Fruit fly (Drosophila melanogaster): ENCODE measurements around the gene Dus4.

Gene Dus4

DNA sequence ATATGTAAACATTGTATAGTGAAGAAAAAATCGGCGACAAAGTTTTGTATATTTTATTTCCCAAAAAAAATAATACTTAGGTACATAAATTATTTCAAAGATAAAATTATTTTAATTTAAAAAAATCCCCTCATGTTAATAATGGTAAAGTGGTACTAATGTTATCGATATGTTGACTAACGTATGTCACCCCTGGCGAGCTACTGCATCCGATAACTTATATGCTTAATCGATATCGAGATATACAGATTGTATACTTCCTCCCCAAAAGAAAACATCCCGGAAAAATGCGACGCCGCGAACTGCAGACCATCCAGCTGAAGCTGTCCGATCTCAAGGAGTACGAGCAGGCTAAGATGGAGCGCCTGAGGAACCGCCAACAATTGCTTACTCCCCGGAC lies 1.6 kb downstream of the Dus4 start, which contains the start of gene CG17343 (continued):
- TF ChIP-seq CG8478 (optimal IDR thresholded peaks at IDR 0.05): no peak
- no peak for TF ChIP-seq gro (GFP tag; optimal IDR thresholded peaks at IDR 0.05)
- no peak for TF ChIP-seq Hr3 (GFP tag; optimal IDR thresholded peaks at IDR 0.05)
- no peak for TF ChIP-seq org-1 (GFP tag; optimal IDR thresholded peaks at IDR 0.05)
- TF ChIP-seq CG6813 (GFP tag; optimal IDR thresholded peaks at IDR 0.05): no peak
- TF ChIP-seq slou (GFP tag; optimal IDR thresholded peaks at IDR 0.05): no peak
- TF ChIP-seq CG10147 (GFP tag; optimal IDR thresholded peaks at IDR 0.05): no peak
- TF ChIP-seq CG4820 (GFP tag; optimal IDR thresholded peaks at IDR 0.05): no peak
- TF ChIP-seq CG11723 (GFP tag; optimal IDR thresholded peaks at IDR 0.05): no peak
- TF ChIP-seq CG2889 (GFP tag; IDR thresholded peaks at IDR 0.05): no peak
- TF ChIP-seq eve (GFP tag; optimal IDR thresholded peaks at IDR 0.05): no peak
- no peak for TF ChIP-seq E2f1 (GFP tag; IDR thresholded peaks at IDR 0.05)
- TF ChIP-seq Gsc (GFP tag; IDR thresholded peaks at IDR 0.05): no peak
- no peak for TF ChIP-seq CG15011 (GFP tag; optimal IDR thresholded peaks at IDR 0.05)
- no peak for TF ChIP-seq repo (GFP tag; optimal IDR thresholded peaks at IDR 0.05)
- no peak for TF ChIP-seq ham (GFP tag; IDR thresholded peaks at IDR 0.05)
- TF ChIP-seq CG1602 (GFP tag; optimal IDR thresholded peaks at IDR 0.05): no peak
- TF ChIP-seq slp2 (GFP tag; optimal IDR thresholded peaks at IDR 0.05): no peak
- no peak for TF ChIP-seq CG7987 (GFP tag; optimal IDR thresholded peaks at IDR 0.05)
- no peak for TF ChIP-seq gsb-n (tag; optimal IDR thresholded peaks at IDR 0.05)
- TF ChIP-seq CG10274 (GFP tag; optimal IDR thresholded peaks at IDR 0.05): no peak
- no peak for TF ChIP-seq CG2120 (GFP tag; optimal IDR thresholded peaks at IDR 0.05)
- peak; percentile 77 for TF ChIP-seq Doc3 (GFP tag; IDR thresholded peaks at IDR 0.05; ENCODE audit: partially characterized antibody)
- no peak for TF ChIP-seq CG3838 (GFP tag; optimal IDR thresholded peaks at IDR 0.05)
- TF ChIP-seq CG9876 (GFP tag; optimal IDR thresholded peaks at IDR 0.05): no peak
- peak; percentile 40 for TF ChIP-seq Med (GFP tag)
- peak; percentile 86 for TF ChIP-seq amos (GFP tag; IDR thresholded peaks at IDR 0.05; ENCODE audit: partially characterized antibody)
- no peak for TF ChIP-seq CG6654 (GFP tag; optimal IDR thresholded peaks at IDR 0.05)
- TF ChIP-seq nerfin-2 (GFP tag; IDR thresholded peaks at IDR 0.05; ENCODE audit: partially characterized antibody): peak; percentile 98
- no peak for TF ChIP-seq vfl (GFP tag; optimal IDR thresholded peaks at IDR 0.05)
- peak; percentile 81 for TF ChIP-seq inv (GFP tag; IDR thresholded peaks at IDR 0.05; ENCODE audit: partially characterized antibody)
- TF ChIP-seq zen2 (GFP tag; IDR thresholded peaks at IDR 0.05; ENCODE audit: partially characterized antibody): peak; percentile 98
- no peak for TF ChIP-seq lmd (GFP tag; IDR thresholded peaks at IDR 0.05)
- TF ChIP-seq cwo (GFP tag; optimal IDR thresholded peaks at IDR 0.05): no peak
- peak; percentile 48; the same call in 1 of the 2 replicates for TF ChIP-seq CG42726 (GFP tag; IDR thresholded peaks at IDR 0.05; ENCODE audit: partially characterized antibody)
- no peak for TF ChIP-seq CG18262 (tag; optimal IDR thresholded peaks at IDR 0.05)
- TF ChIP-seq Kr (GFP tag; optimal IDR thresholded peaks at IDR 0.05): no peak
- peak; percentile 98 for TF ChIP-seq tna (GFP tag; IDR thresholded peaks at IDR 0.05; ENCODE audit: partially characterized antibody)
- TF ChIP-seq CG6683 (GFP tag; optimal IDR thresholded peaks at IDR 0.05): no peak
- no peak for TF ChIP-seq H15 (GFP tag; IDR thresholded peaks at IDR 0.05)
- no peak for TF ChIP-seq zf30C (GFP tag; optimal IDR thresholded peaks at IDR 0.05)
- no peak for TF ChIP-seq Dad (GFP tag; optimal IDR thresholded peaks at IDR 0.05)
- TF ChIP-seq D19A (tag; optimal IDR thresholded peaks at IDR 0.05): no peak
- no peak for TF ChIP-seq CG4854 (GFP tag; optimal IDR thresholded peaks at IDR 0.05)
- peak; percentile 90 for TF ChIP-seq vnd (GFP tag; IDR thresholded peaks at IDR 0.05; ENCODE audit: partially characterized antibody)
- peak; percentile 5 for TF ChIP-seq CG30020 (tag; optimal IDR thresholded peaks at IDR 0.05)
- peak; percentile 54 for TF ChIP-seq grn (GFP tag; optimal IDR thresholded peaks at IDR 0.05)
- TF ChIP-seq corto (GFP tag; optimal IDR thresholded peaks at IDR 0.05): no peak
- no peak for TF ChIP-seq luna (GFP tag; optimal IDR thresholded peaks at IDR 0.05)
- TF ChIP-seq Eip74EF (GFP tag; optimal IDR thresholded peaks at IDR 0.05): no peak
- TF ChIP-seq CG17829 (tag; optimal IDR thresholded peaks at IDR 0.05): no peak

Measured in whole organism, embryonic.